Fruit fly (Drosophila melanogaster): ENCODE measurements around the gene pb.

pb gene

dm6 chr3R:6664371-6665116 is 77.3 kb downstream of the pb start (continued):
- TF ChIP-seq da (GFP tag; optimal IDR thresholded peaks at IDR 0.05) (no peak), CG11093 (GFP tag; IDR thresholded peaks at IDR 0.05) (peak; percentile 17; the same call in 1 of the 3 replicates), CG18764 (GFP tag; optimal IDR thresholded peaks at IDR 0.05) (no peak), E2f1 (GFP tag; IDR thresholded peaks at IDR 0.05) (no peak), chif (GFP tag; optimal IDR thresholded peaks at IDR 0.05) (peak in 1 of 2 experiments; percentile 17), CG1832 (GFP tag; optimal IDR thresholded peaks at IDR 0.05) (no peak), ara (GFP tag; IDR thresholded peaks at IDR 0.05) (no peak; the same call in 1 of the 2 replicates), chm (GFP tag; IDR thresholded peaks at IDR 0.05) (0 out of 2 replicates have a peak, but pooled peaks have one; percentile 51), CG18619 (GFP tag; optimal IDR thresholded peaks at IDR 0.05) (no peak), Hr51 (GFP tag; optimal IDR thresholded peaks at IDR 0.05) (peak in 1 of 2 experiments; percentile 27), CG17912 (GFP tag; optimal IDR thresholded peaks at IDR 0.05) (peak; percentile 12), insv (GFP tag; optimal IDR thresholded peaks at IDR 0.05) (no peak), CG17829 (tag; optimal IDR thresholded peaks at IDR 0.05) (no peak), trem (tag; optimal IDR thresholded peaks at IDR 0.05) (no peak), tll (GFP tag; optimal IDR thresholded peaks at IDR 0.05) (peak in 1 of 2 experiments; percentile 59), vfl (GFP tag; optimal IDR thresholded peaks at IDR 0.05) (no peak), CG10267 (tag; optimal IDR thresholded peaks at IDR 0.05) (peak; percentile 7)

dm6 chr3R:6663289-6663666 is 78.6 kb downstream of the pb start:
- TF ChIP-seq dati (GFP tag; IDR thresholded peaks at IDR 0.05) (no peak), row (GFP tag; IDR thresholded peaks at IDR 0.05) (0 out of 3 replicates have a peak, but pooled peaks have one; percentile 1), tll (GFP tag; optimal IDR thresholded peaks at IDR 0.05) (peak in 1 of 2 experiments; percentile 93)

- TF ChIP-seq CG10267 (tag; optimal IDR thresholded peaks at IDR 0.05), result peak; percentile 4
- TF ChIP-seq CG17385 (GFP tag; optimal IDR thresholded peaks at IDR 0.05), result no peak
- TF ChIP-seq zf30C (GFP tag; optimal IDR thresholded peaks at IDR 0.05), result peak; percentile 91
- no peak for TF ChIP-seq wdn (GFP tag; IDR thresholded peaks at IDR 0.05)
- TF ChIP-seq gro (GFP tag; optimal IDR thresholded peaks at IDR 0.05), result no peak
- no peak for TF ChIP-seq scrt (GFP tag; optimal IDR thresholded peaks at IDR 0.05)
- TF ChIP-seq Hsf (GFP tag; optimal IDR thresholded peaks at IDR 0.05), result no peak
- TF ChIP-seq sob (GFP tag; IDR thresholded peaks at IDR 0.05), result no peak
- no peak for TF ChIP-seq NFAT (GFP tag; IDR thresholded peaks at IDR 0.05)
- no peak for TF ChIP-seq stc (GFP tag; IDR thresholded peaks at IDR 0.05)
- no peak for TF ChIP-seq B-H1 (GFP tag; IDR thresholded peaks at IDR 0.05)
- no peak for TF ChIP-seq CG34422 (GFP tag; IDR thresholded peaks at IDR 0.05)
- TF ChIP-seq dysf (GFP tag; IDR thresholded peaks at IDR 0.05), result no peak
- TF ChIP-seq ssp (GFP tag; IDR thresholded peaks at IDR 0.05), result no peak
- TF ChIP-seq CG14667 (GFP tag; IDR thresholded peaks at IDR 0.05), result no peak
- TF ChIP-seq pita (GFP tag; optimal IDR thresholded peaks at IDR 0.05), result no peak
- TF ChIP-seq da (GFP tag; optimal IDR thresholded peaks at IDR 0.05), result no peak
- no peak for TF ChIP-seq onecut (GFP tag; IDR thresholded peaks at IDR 0.05)
- TF ChIP-seq CG4360 (GFP tag; IDR thresholded peaks at IDR 0.05), result no peak
- TF ChIP-seq Lim3 (GFP tag; IDR thresholded peaks at IDR 0.05), result no peak
- TF ChIP-seq tgo (GFP tag; IDR thresholded peaks at IDR 0.05), result no peak
- TF ChIP-seq CG6272 (GFP tag; IDR thresholded peaks at IDR 0.05), result no peak; the same call in 1 of the 2 replicates
- TF ChIP-seq CG3838 (GFP tag; optimal IDR thresholded peaks at IDR 0.05), result no peak
- no peak for TF ChIP-seq ftz-f1 (GFP tag; optimal IDR thresholded peaks at IDR 0.05)
- no peak for TF ChIP-seq pho (GFP tag; optimal IDR thresholded peaks at IDR 0.05)
- no peak for TF ChIP-seq oc (tag; optimal IDR thresholded peaks at IDR 0.05)
- peak; percentile 35 for TF ChIP-seq CG9727 (GFP tag; optimal IDR thresholded peaks at IDR 0.05)
- TF ChIP-seq pum (GFP tag; optimal IDR thresholded peaks at IDR 0.05), result no peak
- no peak for TF ChIP-seq cad (GFP tag; optimal IDR thresholded peaks at IDR 0.05)
- peak in 1 of 2 experiments; percentile 27 for TF ChIP-seq eve (GFP tag; optimal IDR thresholded peaks at IDR 0.05)
- TF ChIP-seq Hr51 (GFP tag; optimal IDR thresholded peaks at IDR 0.05), result no peak
Observed at dm6 chr3R:6662613-6663288, 79.1 kb downstream of the pb start.

Measured in whole organism, embryonic.